Fruit fly (Drosophila melanogaster) whole organism, embryonic: ENCODE data around the gene SpdS.

ENCODE experiments used
- Adf1 ChIP-seq: fragments of 200-800 bp; sonication (Bioruptor generic); IDR thresholded peaks from 2 replicates; pipeline ENCODE4 v1.3.6; 2022; ENCODE audit warnings: missing biosample characterization, missing genetic modification characterization
- CG1024 ChIP-seq: fragments of 200-800 bp; sonication (Bioruptor generic); IDR thresholded peaks from 2 replicates; pipeline ENCODE4 v1.3.6; 2022; ENCODE audit warnings: missing biosample characterization, missing genetic modification characterization
- CG10565 ChIP-seq: fragments of 200-800 bp; sonication (Bioruptor generic); optimal IDR thresholded peaks from 3 replicates; lab custom pipeline; 2016; ENCODE audit warnings: missing biosample characterization, mild to moderate bottlenecking, missing genetic modification characterization
- CG10979 ChIP-seq: fragments of 200-800 bp; sonication (Bioruptor generic); optimal IDR thresholded peaks from 2 replicates; lab custom pipeline; 2018; ENCODE audit warnings: missing biosample characterization, mild to moderate bottlenecking, missing genetic modification characterization, moderate library complexity
- CG11723 ChIP-seq: fragments of 200-800 bp; sonication (Bioruptor generic); optimal IDR thresholded peaks from 2 replicates; lab custom pipeline; 2017; ENCODE audit warnings: missing biosample characterization, mild to moderate bottlenecking, missing genetic modification characterization
- CG12769 ChIP-seq: fragments of 200-800 bp; sonication (Bioruptor generic); optimal IDR thresholded peaks from 2 replicates; lab custom pipeline; 2019; ENCODE audit warnings: missing biosample characterization, mild to moderate bottlenecking, missing genetic modification characterization, moderate library complexity
- CG13775 ChIP-seq: fragments of 200-800 bp; sonication (Bioruptor generic); optimal IDR thresholded peaks from 3 replicates; lab custom pipeline; 2017; ENCODE audit warnings: missing biosample characterization, mild to moderate bottlenecking, missing genetic modification characterization
- CG15514 ChIP-seq: fragments of 200-800 bp; sonication (Bioruptor generic); optimal IDR thresholded peaks from 3 replicates; lab custom pipeline; 2017; ENCODE audit warnings: missing biosample characterization, missing genetic modification characterization, mild to moderate bottlenecking, moderate library complexity, missing genetic modification reagents
- CG17361 ChIP-seq: fragments of 200-800 bp; sonication (Bioruptor generic); IDR thresholded peaks from 3 replicates; pipeline ENCODE4 v1.3.6; 2022; ENCODE audit warnings: missing biosample characterization, missing genetic modification characterization
- CG18262 ChIP-seq: fragments of 200-800 bp; optimal IDR thresholded peaks from 3 replicates; lab custom pipeline; 2019; ENCODE audit warnings: missing biosample characterization, mild to moderate bottlenecking, missing genetic modification characterization, moderate library complexity
- CG18599 ChIP-seq: fragments of 200-800 bp; sonication (Bioruptor generic); optimal IDR thresholded peaks from 3 replicates; lab custom pipeline; 2017; ENCODE audit warnings: missing biosample characterization, missing genetic modification characterization, mild to moderate bottlenecking, moderate library complexity, missing genetic modification reagents
- CG3065 ChIP-seq: fragments of 200-800 bp; sonication (Bioruptor generic); optimal IDR thresholded peaks from 2 replicates; lab custom pipeline; 2016; ENCODE audit warnings: missing biosample characterization, missing genetic modification characterization
- CG3163 ChIP-seq: fragments of 200-800 bp; sonication (Bioruptor generic); optimal IDR thresholded peaks from 3 replicates; lab custom pipeline; 2016; ENCODE audit warnings: missing biosample characterization, missing genetic modification characterization
- CG33213 ChIP-seq: fragments of 200-800 bp; sonication (Bioruptor generic); optimal IDR thresholded peaks from 3 replicates; lab custom pipeline; 2016; ENCODE audit warnings: missing biosample characterization, missing genetic modification characterization
- CG3995 ChIP-seq: fragments of 200-800 bp; sonication (Bioruptor generic); optimal IDR thresholded peaks from 3 replicates; lab custom pipeline; 2016; ENCODE audit warnings: missing biosample characterization, missing genetic modification characterization
- CG4328 ChIP-seq: fragments of 200-800 bp; sonication (Bioruptor generic); optimal IDR thresholded peaks from 3 replicates; lab custom pipeline; 2017; ENCODE audit warnings: missing biosample characterization, missing genetic modification reagents, missing genetic modification characterization
- CG6689 ChIP-seq: fragments of 200-800 bp; sonication (Bioruptor generic); IDR thresholded peaks from 2 replicates; pipeline ENCODE4 v1.3.6; 2022; ENCODE audit warnings: missing biosample characterization, missing genetic modification characterization
- CG7556 ChIP-seq: fragments of 200-800 bp; sonication (Bioruptor generic); optimal IDR thresholded peaks from 2 replicates; lab custom pipeline; 2017; ENCODE audit warnings: missing biosample characterization, mild to moderate bottlenecking, missing genetic modification characterization
- CG8281 ChIP-seq: fragments of 200-800 bp; sonication (Bioruptor generic); optimal IDR thresholded peaks from 2 replicates; lab custom pipeline; 2018; ENCODE audit warnings: missing biosample characterization, mild to moderate bottlenecking, missing genetic modification characterization, moderate library complexity
- CG9797 ChIP-seq: fragments of 200-800 bp; sonication (Bioruptor generic); optimal IDR thresholded peaks from 3 replicates; lab custom pipeline; 2018; ENCODE audit warnings: missing biosample characterization, mild to moderate bottlenecking, missing genetic modification characterization
- CG9876 ChIP-seq: fragments of 200-800 bp; sonication (Bioruptor generic); optimal IDR thresholded peaks from 2 replicates; lab custom pipeline; 2016; ENCODE audit warnings: missing biosample characterization, missing genetic modification characterization
- CrebB ChIP-seq: fragments of 200-800 bp; sonication (Bioruptor generic); optimal IDR thresholded peaks from 3 replicates; lab custom pipeline; 2018; ENCODE audit warnings: missing biosample characterization, mild to moderate bottlenecking, missing genetic modification characterization
- Dad ChIP-seq: fragments of 200-800 bp; sonication (Bioruptor generic); optimal IDR thresholded peaks from 3 replicates; lab custom pipeline; 2016; ENCODE audit warnings: missing biosample characterization, missing genetic modification characterization
- Dfd ChIP-seq, 2 experiments: fragments of >200 bp; optimal IDR thresholded peaks; 2 replicates each; lab custom pipeline; 2017; ENCODE audit warnings: missing biosample characterization in 2 of 2, missing genetic modification characterization in 2 of 2
- Doc3 ChIP-seq: fragments of 200-800 bp; sonication (Bioruptor generic); IDR thresholded peaks from 3 replicates; pipeline ENCODE4 v1.3.6; 2022; ENCODE audit warnings: missing biosample characterization, missing genetic modification characterization; ENCODE audit not compliant: partially characterized antibody
- Dref ChIP-seq: fragments of 200-800 bp; sonication (Bioruptor generic); IDR thresholded peaks from 2 replicates; pipeline ENCODE4 v1.3.6; 2022; ENCODE audit warnings: missing biosample characterization, missing genetic modification characterization
- Ets65A ChIP-seq: fragments of 200-800 bp; sonication (Bioruptor generic); peaks from one replicate; lab custom pipeline; 2016; ENCODE audit warnings: missing biosample characterization, missing genetic modification characterization
- Fer1 ChIP-seq: fragments of 200-800 bp; sonication (Bioruptor generic); optimal IDR thresholded peaks from 2 replicates; lab custom pipeline; 2017; ENCODE audit warnings: missing biosample characterization, mild to moderate bottlenecking, missing genetic modification characterization
- Hand ChIP-seq: fragments of 200-800 bp; sonication (Bioruptor generic); optimal IDR thresholded peaks from 2 replicates; lab custom pipeline; 2017; ENCODE audit warnings: mild to moderate bottlenecking, missing biosample characterization, missing genetic modification reagents, missing genetic modification characterization
- Hr39 ChIP-seq: fragments of >200 bp; optimal IDR thresholded peaks from 2 replicates; lab custom pipeline; 2017
- MBD-R2 ChIP-seq: fragments of 200-800 bp; sonication (Bioruptor generic); IDR thresholded peaks from 2 replicates; pipeline ENCODE4 v1.3.6; 2022; ENCODE audit warnings: missing biosample characterization, missing genetic modification characterization
- Mes4 ChIP-seq: fragments of 200-800 bp; sonication (Bioruptor generic); optimal IDR thresholded peaks from 2 replicates; lab custom pipeline; 2016; ENCODE audit warnings: missing biosample characterization, missing genetic modification characterization
- Opbp ChIP-seq: fragments of 200-800 bp; sonication (Bioruptor generic); IDR thresholded peaks from 3 replicates; pipeline ENCODE4 v1.3.6; 2022; ENCODE audit warnings: missing biosample characterization, missing genetic modification characterization; ENCODE audit not compliant: partially characterized antibody
- Rfx ChIP-seq: fragments of 200-800 bp; sonication (Bioruptor generic); IDR thresholded peaks from 2 replicates; pipeline ENCODE4 v1.3.6; 2022; ENCODE audit warnings: missing biosample characterization, missing genetic modification characterization
- Six4 ChIP-seq: fragments of 200-800 bp; sonication (Bioruptor generic); optimal IDR thresholded peaks from 2 replicates; lab custom pipeline; 2016; ENCODE audit warnings: missing biosample characterization, missing genetic modification characterization
- Ssrp ChIP-seq: fragments of 200-800 bp; sonication (Bioruptor generic); optimal IDR thresholded peaks from 2 replicates; lab custom pipeline; 2018; ENCODE audit warnings: missing biosample characterization, mild to moderate bottlenecking, missing genetic modification characterization, moderate library complexity
- Xrp1 ChIP-seq: fragments of 200-800 bp; sonication (Bioruptor generic); IDR thresholded peaks from 2 replicates; pipeline ENCODE4 v1.3.6; 2022; ENCODE audit warnings: missing biosample characterization, missing genetic modification characterization
- crol ChIP-seq: fragments of 200-800 bp; sonication (Bioruptor generic); IDR thresholded peaks from 2 replicates; pipeline ENCODE4 v1.3.6; 2022; ENCODE audit warnings: missing biosample characterization, missing genetic modification characterization
- emc ChIP-seq: fragments of 200-800 bp; sonication (Bioruptor generic); optimal IDR thresholded peaks from 2 replicates; lab custom pipeline; 2016; ENCODE audit warnings: missing biosample characterization, missing genetic modification characterization
- ewg ChIP-seq: fragments of 200-800 bp; sonication (Bioruptor generic); optimal IDR thresholded peaks from 3 replicates; lab custom pipeline; 2017; ENCODE audit warnings: mild to moderate bottlenecking, missing biosample characterization, missing genetic modification reagents, missing genetic modification characterization
- ftz-f1 ChIP-seq: fragments of 200-800 bp; sonication (Bioruptor generic); optimal IDR thresholded peaks from 2 replicates; lab custom pipeline; 2016; ENCODE audit warnings: missing biosample characterization, missing genetic modification characterization
- gfzf ChIP-seq: fragments of 200-800 bp; sonication (Bioruptor generic); optimal IDR thresholded peaks from 2 replicates; lab custom pipeline; 2016; ENCODE audit warnings: missing biosample characterization, mild to moderate bottlenecking, missing genetic modification characterization, moderate library complexity
- knrl ChIP-seq: fragments of 200-800 bp; sonication (Bioruptor generic); IDR thresholded peaks from 3 replicates; pipeline ENCODE4 v1.3.6; 2022; ENCODE audit warnings: missing biosample characterization, missing genetic modification characterization; ENCODE audit not compliant: partially characterized antibody
- lola ChIP-seq, 3 experiments: fragments of >200 bp in 2 of 3; fragments of 200-800 bp in 1 of 3; sonication (Bioruptor generic) in 1 of 3; optimal IDR thresholded peaks; 2 replicates each; lab custom pipeline; 2017 to 2019; ENCODE audit warnings: missing biosample characterization in 3 of 3, missing genetic modification characterization in 3 of 3, mild to moderate bottlenecking in 1 of 3, moderate library complexity in 1 of 3
- oc ChIP-seq: fragments of 200-800 bp; sonication (Bioruptor generic); optimal IDR thresholded peaks from 2 replicates; lab custom pipeline; 2018; ENCODE audit warnings: missing biosample characterization, mild to moderate bottlenecking, missing genetic modification characterization, moderate library complexity
- psq ChIP-seq: fragments of 200-800 bp; sonication (Bioruptor generic); optimal IDR thresholded peaks from 2 replicates; lab custom pipeline; 2017; ENCODE audit warnings: missing biosample characterization, missing genetic modification characterization
- salm ChIP-seq: fragments of 200-800 bp; sonication (Bioruptor generic); optimal IDR thresholded peaks from 2 replicates; lab custom pipeline; 2018; ENCODE audit warnings: missing biosample characterization, mild to moderate bottlenecking, missing genetic modification characterization
- sd ChIP-seq: fragments of 200-800 bp; sonication (Bioruptor generic); optimal IDR thresholded peaks from 3 replicates; lab custom pipeline; 2018; ENCODE audit warnings: missing biosample characterization, mild to moderate bottlenecking, missing genetic modification characterization, moderate library complexity
- sisA ChIP-seq: fragments of 200-800 bp; sonication (Bioruptor generic); IDR thresholded peaks from 2 replicates; pipeline ENCODE4 v1.3.6; 2022; ENCODE audit warnings: missing biosample characterization, missing genetic modification characterization
- twi ChIP-seq: fragments of 200-800 bp; optimal IDR thresholded peaks from 2 replicates; lab custom pipeline; 2019; ENCODE audit warnings: missing biosample characterization, mild to moderate bottlenecking, missing genetic modification characterization, moderate library complexity
- zfh1 ChIP-seq: fragments of 200-800 bp; sonication (Bioruptor generic); IDR thresholded peaks from 3 replicates; pipeline ENCODE4 v1.3.6; 2022; ENCODE audit warnings: missing biosample characterization, missing genetic modification characterization

The SpdS gene

dm6 chr3R:9618331-9618730, 13.1 kb upstream of the SpdS start (continued):
- TF ChIP-seq CG33213 (GFP tag; lab: Kevin White, UChicago) (peak; percentile 56), CG1024 (GFP tag; lab: Robert Waterston, UW) (peak; percentile 56; the same call in 1 of the 2 replicates), CG10565 (GFP tag; lab: Kevin White, UChicago) (peak; percentile 10), Dref (GFP tag; lab: Robert Waterston, UW) (no peak), CG15514 (GFP tag; lab: Kevin White, UChicago) (peak; percentile 22), CG3995 (GFP tag; lab: Kevin White, UChicago) (no peak), CG18599 (GFP tag; lab: Kevin White, UChicago) (peak; percentile 64), CrebB (tag; lab: Kevin White, UChicago) (peak; percentile 57), CG10979 (tag; lab: Kevin White, UChicago) (peak; percentile 77), oc (tag; lab: Kevin White, UChicago) (peak; percentile 67), MBD-R2 (GFP tag; lab: Robert Waterston, UW) (0 out of 2 replicates have a peak, but pooled peaks have one; percentile 21), Rfx (GFP tag; lab: Robert Waterston, UW) (peak; percentile 71), Mes4 (peak; percentile 65), CG9797 (GFP tag; lab: Kevin White, UChicago) (no peak), ewg (GFP tag; lab: Kevin White, UChicago) (peak; percentile 64), Xrp1 (GFP tag; lab: Robert Waterston, UW) (peak; percentile 84), knrl (no peak), lola (GFP tag; optimal IDR thresholded peaks at IDR 0.05; lab: Kevin White, UChicago) (peak in 1 of 3 experiments; percentile 44), CG7556 (GFP tag; lab: Kevin White, UChicago) (peak; percentile 44), CG6689 (GFP tag; lab: Robert Waterston, UW) (peak; percentile 78), Opbp (GFP tag; lab: Robert Waterston, UW) (no peak), CG9876 (GFP tag; lab: Kevin White, UChicago) (peak; percentile 52), Adf1 (GFP tag; lab: Robert Waterston, UW) (no peak), CG11723 (GFP tag; lab: Kevin White, UChicago) (peak; percentile 56), Six4 (GFP tag; lab: Kevin White, UChicago) (peak; percentile 62), twi (peak; percentile 17), Dad (GFP tag; lab: Kevin White, UChicago) (peak; percentile 60), zfh1 (GFP tag; lab: Robert Waterston, UW) (peak; percentile 93), sisA (peak; percentile 86), salm (tag; lab: Kevin White, UChicago) (peak; percentile 31), Ssrp (tag; lab: Kevin White, UChicago) (peak; percentile 74), CG8281 (tag; lab: Kevin White, UChicago) (peak; percentile 28), psq (GFP tag; lab: Kevin White, UChicago) (no peak), emc (GFP tag; lab: Kevin White, UChicago) (peak; percentile 29), Hand (no peak), CG3163 (GFP tag; lab: Kevin White, UChicago) (no peak), ftz-f1 (GFP tag; lab: Kevin White, UChicago) (no peak), Dfd (GFP tag; optimal IDR thresholded peaks at IDR 0.05; lab: Kevin White, UChicago) (no peak), Ets65A (GFP tag; lab: Kevin White, UChicago) (peak; percentile 95), crol (GFP tag; lab: Robert Waterston, UW) (peak; percentile 32; the same call in 1 of the 2 replicates), Hr39 (lab: Kevin White, UChicago) (no peak), Fer1 (peak; percentile 50), CG18262 (tag; lab: Kevin White, UChicago) (peak; percentile 45), CG12769 (tag; lab: Kevin White, UChicago) (peak; percentile 70), CG3065 (GFP tag; lab: Kevin White, UChicago) (no peak), CG17361 (GFP tag; lab: Robert Waterston, UW) (peak; percentile 63), gfzf (GFP tag; lab: Kevin White, UChicago) (no peak), CG4328 (no peak), sd (tag; lab: Kevin White, UChicago) (peak; percentile 20), CG13775 (GFP tag; lab: Kevin White, UChicago) (peak; percentile 45), Doc3 (no peak)
